Worm (Caenorhabditis elegans) whole organism, L2 larva: ENCODE results near the gene tbc-6.

Experiments
- C34F6.9 ChIP-seq: fragments of 150-350 bp; optimal IDR thresholded peaks from 2 replicates; lab custom pipeline; 2014; ENCODE audit warnings: missing biosample characterization, missing genetic modification characterization
- F13H6.1 ChIP-seq: sonication (generic microtip); optimal IDR thresholded peaks from 2 replicates; lab custom pipeline; 2016; ENCODE audit warnings: missing genetic modification characterization, missing compliant biosample characterization
- R02D3.7 ChIP-seq: fragments of 150-350 bp; optimal IDR thresholded peaks from 2 replicates; lab custom pipeline; 2014; ENCODE audit warnings: missing biosample characterization, missing genetic modification characterization
- Y55F3AM.14 ChIP-seq: fragments of 200-800 bp; sonication (Bioruptor generic); optimal IDR thresholded peaks from 2 replicates; lab custom pipeline; 2018; ENCODE audit warnings: mild to moderate bottlenecking, missing genetic modification characterization, missing compliant biosample characterization
- ZK546.5 ChIP-seq: sonication (generic microtip); optimal IDR thresholded peaks from 2 replicates; lab custom pipeline; 2017; ENCODE audit warnings: missing biosample characterization, missing genetic modification characterization
- alr-1 ChIP-seq: fragments of 150-350 bp; optimal IDR thresholded peaks from 2 replicates; lab custom pipeline; 2014; ENCODE audit warnings: missing biosample characterization, missing genetic modification characterization
- aly-2 ChIP-seq: fragments of 150-350 bp; optimal IDR thresholded peaks from 2 replicates; lab custom pipeline; 2014; ENCODE audit warnings: missing biosample characterization, missing genetic modification characterization
- ama-1 ChIP-seq: fragments of 150-350 bp; optimal IDR thresholded peaks from 2 replicates; lab custom pipeline; 2018; ENCODE audit warnings: inconsistent platforms
- blmp-1 ChIP-seq: sonication (generic microtip); optimal IDR thresholded peaks from 2 replicates; lab custom pipeline; 2017; ENCODE audit warnings: missing genetic modification characterization, mild to moderate bottlenecking, missing compliant biosample characterization, antibody characterized with exemption, moderate library complexity; ENCODE audit not compliant: insufficient read depth
- ceh-16 ChIP-seq: fragments of 150-350 bp; optimal IDR thresholded peaks from 2 replicates; lab custom pipeline; 2014; ENCODE audit warnings: missing biosample characterization, missing genetic modification characterization
- ceh-82 ChIP-seq: fragments of 150-350 bp; optimal IDR thresholded peaks from 2 replicates; lab custom pipeline; 2014; ENCODE audit warnings: missing biosample characterization, missing genetic modification characterization
- crh-2 ChIP-seq: sonication (generic microtip); optimal IDR thresholded peaks from 2 replicates; lab custom pipeline; 2017; ENCODE audit warnings: missing biosample characterization, missing genetic modification characterization
- dmd-4 ChIP-seq: sonication (generic microtip); optimal IDR thresholded peaks from 2 replicates; lab custom pipeline; 2017; ENCODE audit warnings: missing biosample characterization, missing genetic modification characterization
- egl-27 ChIP-seq: sonication (generic microtip); optimal IDR thresholded peaks from 3 replicates; lab custom pipeline; 2017; ENCODE audit warnings: missing biosample characterization, missing genetic modification reagents, missing genetic modification characterization
- elt-1 ChIP-seq: fragments of 150-350 bp; optimal IDR thresholded peaks from 2 replicates; lab custom pipeline; 2014; ENCODE audit warnings: missing biosample characterization, missing genetic modification characterization
- elt-3 ChIP-seq: sonication (generic microtip); optimal IDR thresholded peaks from 2 replicates; lab custom pipeline; 2017; ENCODE audit warnings: missing biosample characterization, missing genetic modification characterization
- fos-1 ChIP-seq: fragments of 150-350 bp; optimal IDR thresholded peaks from 2 replicates; lab custom pipeline; 2014; ENCODE audit warnings: missing biosample characterization, missing genetic modification characterization
- gmeb-1 ChIP-seq: fragments of 150-350 bp; optimal IDR thresholded peaks from 2 replicates; lab custom pipeline; 2014; ENCODE audit warnings: missing biosample characterization, missing genetic modification characterization
- lin-11 ChIP-seq: fragments of 150-350 bp; sonication (generic microtip); optimal IDR thresholded peaks from 2 replicates; lab custom pipeline; 2014; ENCODE audit warnings: missing biosample characterization, missing genetic modification characterization, inconsistent platforms, mixed read lengths
- lin-13 ChIP-seq: fragments of 150-350 bp; optimal IDR thresholded peaks from 2 replicates; lab custom pipeline; 2014; ENCODE audit warnings: missing biosample characterization, missing genetic modification reagents, missing genetic modification characterization
- lin-39 ChIP-seq: fragments of 150-350 bp; optimal IDR thresholded peaks from 2 replicates; lab custom pipeline; 2014; ENCODE audit warnings: missing biosample characterization, missing genetic modification reagents, missing genetic modification characterization
- lsy-2 ChIP-seq, 2 experiments: fragments of 150-350 bp in 1 of 2; sonication (generic microtip) in 1 of 2; optimal IDR thresholded peaks; 2 replicates each; lab custom pipeline; 2014 to 2017; ENCODE audit warnings: missing biosample characterization in 2 of 2, missing genetic modification characterization in 2 of 2
- mab-5 ChIP-seq: fragments of 150-350 bp; optimal IDR thresholded peaks from 2 replicates; lab custom pipeline; 2014; ENCODE audit warnings: missing biosample characterization, missing genetic modification characterization
- mbf-1 ChIP-seq: sonication (generic microtip); optimal IDR thresholded peaks from 2 replicates; lab custom pipeline; 2017; ENCODE audit warnings: missing biosample characterization, missing genetic modification characterization
- mdl-1 ChIP-seq, 2 experiments: fragments of 150-350 bp in 1 of 2; sonication (generic microtip) in 1 of 2; optimal IDR thresholded peaks; 2 replicates each; lab custom pipeline; 2017; ENCODE audit warnings: missing biosample characterization in 2 of 2, missing genetic modification characterization in 2 of 2
- nhr-10 ChIP-seq: sonication (generic microtip); optimal IDR thresholded peaks from 2 replicates; lab custom pipeline; 2017; ENCODE audit warnings: missing biosample characterization, missing genetic modification characterization
- nhr-11 ChIP-seq: fragments of 150-350 bp; optimal IDR thresholded peaks from 2 replicates; lab custom pipeline; 2014; ENCODE audit warnings: missing biosample characterization, missing genetic modification characterization
- nhr-12 ChIP-seq: fragments of 150-350 bp; optimal IDR thresholded peaks from 2 replicates; lab custom pipeline; 2014; ENCODE audit warnings: missing biosample characterization, missing genetic modification characterization
- nhr-129 ChIP-seq: fragments of 150-350 bp; optimal IDR thresholded peaks from 2 replicates; lab custom pipeline; 2014; ENCODE audit warnings: missing biosample characterization, missing genetic modification characterization
- nhr-21 ChIP-seq: fragments of 150-350 bp; optimal IDR thresholded peaks from 2 replicates; lab custom pipeline; 2014; ENCODE audit warnings: missing biosample characterization, missing genetic modification characterization
- nhr-23 ChIP-seq: fragments of 150-350 bp; optimal IDR thresholded peaks from 2 replicates; lab custom pipeline; 2014; ENCODE audit warnings: missing biosample characterization, missing genetic modification reagents, missing genetic modification characterization
- nhr-237 ChIP-seq: fragments of 150-350 bp; optimal IDR thresholded peaks from 2 replicates; lab custom pipeline; 2014; ENCODE audit warnings: missing biosample characterization, missing genetic modification characterization
- nhr-25 ChIP-seq: fragments of 150-350 bp; sonication (generic microtip); optimal IDR thresholded peaks from 3 replicates; lab custom pipeline; 2014; ENCODE audit warnings: missing biosample characterization, missing genetic modification characterization
- nhr-6 ChIP-seq: fragments of 150-350 bp; optimal IDR thresholded peaks from 2 replicates; lab custom pipeline; 2014; ENCODE audit warnings: missing biosample characterization, missing genetic modification characterization
- nhr-77 ChIP-seq: fragments of 150-350 bp; optimal IDR thresholded peaks from 2 replicates; lab custom pipeline; 2014; ENCODE audit warnings: missing biosample characterization, missing genetic modification characterization
- peb-1 ChIP-seq: fragments of 150-350 bp; optimal IDR thresholded peaks from 2 replicates; lab custom pipeline; 2014; ENCODE audit warnings: missing biosample characterization, missing genetic modification characterization
- sem-4 ChIP-seq: fragments of 150-350 bp; optimal IDR thresholded peaks from 2 replicates; lab custom pipeline; 2014; ENCODE audit warnings: missing biosample characterization, missing genetic modification reagents, missing genetic modification characterization
- skn-1 ChIP-seq: sonication (generic microtip); optimal IDR thresholded peaks from 2 replicates; lab custom pipeline; 2017; ENCODE audit warnings: missing biosample characterization, missing genetic modification characterization
- sma-3 ChIP-seq: sonication (generic microtip); optimal IDR thresholded peaks from 2 replicates; lab custom pipeline; 2016; ENCODE audit warnings: missing genetic modification reagents, missing genetic modification characterization, missing compliant biosample characterization
- sma-9 ChIP-seq, 2 experiments: fragments of 150-350 bp in 1 of 2; sonication (generic microtip) in 1 of 2; optimal IDR thresholded peaks; 2 replicates each; lab custom pipeline; 2014 to 2016; ENCODE audit warnings: missing genetic modification characterization in 2 of 2, mild to moderate bottlenecking in 1 of 2, missing biosample characterization in 1 of 2, missing compliant biosample characterization in 1 of 2, missing genetic modification reagents in 1 of 2, moderate library complexity in 1 of 2
- snpc-4 ChIP-seq: fragments of 150-350 bp; optimal IDR thresholded peaks from 2 replicates; lab custom pipeline; 2014; ENCODE audit warnings: missing biosample characterization, missing genetic modification characterization
- unc-39 ChIP-seq: fragments of 150-350 bp; optimal IDR thresholded peaks from 2 replicates; lab custom pipeline; 2014; ENCODE audit warnings: missing biosample characterization, missing genetic modification characterization
- unc-55 ChIP-seq: fragments of 150-350 bp; sonication (generic microtip); optimal IDR thresholded peaks from 3 replicates; lab custom pipeline; 2014; ENCODE audit warnings: missing biosample characterization, missing genetic modification reagents, missing genetic modification characterization
- unc-62 ChIP-seq: fragments of 150-350 bp; optimal IDR thresholded peaks from 2 replicates; lab custom pipeline; 2014; ENCODE audit warnings: missing biosample characterization, missing genetic modification reagents, missing genetic modification characterization
- zag-1 ChIP-seq: fragments of 150-350 bp; optimal IDR thresholded peaks from 2 replicates; lab custom pipeline; 2014; ENCODE audit warnings: missing biosample characterization, missing genetic modification characterization
- ztf-1 ChIP-seq: fragments of 200-800 bp; sonication (Bioruptor generic); conservative IDR thresholded peaks from 2 replicates; pipeline ENCODE4 v1.3.6; 2022; ENCODE audit warnings: missing genetic modification characterization, missing compliant biosample characterization
- ztf-11 ChIP-seq: sonication (generic microtip); optimal IDR thresholded peaks from 2 replicates; lab custom pipeline; 2017; ENCODE audit warnings: missing biosample characterization, missing genetic modification characterization
- ztf-4 ChIP-seq: fragments of 150-350 bp; optimal IDR thresholded peaks from 2 replicates; lab custom pipeline; 2014; ENCODE audit warnings: missing biosample characterization, missing genetic modification characterization

The tbc-6 gene

ce11 chrII:6891176-6891575 is 43.3 kb downstream of the tbc-6 start (continued):
- TF ChIP-seq ceh-82: no peak
- TF ChIP-seq lin-39 (tag; lab: Kevin White, UChicago): no peak
- peak; percentile 40 for TF ChIP-seq nhr-25 (tag; lab: Kevin White, UChicago)
- no peak for TF ChIP-seq unc-39 (tag; lab: Kevin White, UChicago)
- peak; percentile 60 to 92 for TF ChIP-seq mdl-1 (tag; optimal IDR thresholded peaks at IDR 0.05; lab: Kevin White, UChicago)
- no peak for TF ChIP-seq peb-1
- TF ChIP-seq crh-2 (tag; lab: Kevin White, UChicago): peak; percentile 32
- TF ChIP-seq aly-2 (tag; lab: Kevin White, UChicago): no peak
- no peak for TF ChIP-seq unc-62
- no peak for TF ChIP-seq ceh-16 (tag; lab: Kevin White, UChicago)
- TF ChIP-seq lin-13 (GFP tag; lab: Kevin White, UChicago): peak; percentile 32
- TF ChIP-seq elt-1 (tag; lab: Kevin White, UChicago): no peak
- TF ChIP-seq R02D3.7 (tag; lab: Kevin White, UChicago): no peak
- peak; percentile 74 for TF ChIP-seq sma-9 (GFP tag; optimal IDR thresholded peaks at IDR 0.05; lab: Kevin White, UChicago)
- TF ChIP-seq sma-9 (tag; optimal IDR thresholded peaks at IDR 0.05; lab: Kevin White, UChicago): no peak
- TF ChIP-seq fos-1 (tag; lab: Kevin White, UChicago): peak; percentile 65
- no peak for TF ChIP-seq nhr-237 (tag; lab: Kevin White, UChicago)
- no peak for TF ChIP-seq mab-5 (tag; lab: Kevin White, UChicago)
- TF ChIP-seq nhr-11 (tag; lab: Kevin White, UChicago): no peak
- peak; percentile 94 for TF ChIP-seq nhr-129 (tag; lab: Kevin White, UChicago)

- TF ChIP-seq ceh-16 (tag; lab: Kevin White, UChicago) (no peak), nhr-12 (no peak), F13H6.1 (tag; lab: Kevin White, UChicago) (peak; percentile 68), zag-1 (no peak), aly-2 (tag; lab: Kevin White, UChicago) (no peak), crh-2 (tag; lab: Kevin White, UChicago) (peak; percentile 60), sma-9 (GFP tag; optimal IDR thresholded peaks at IDR 0.05; lab: Kevin White, UChicago) (peak; percentile 87), sma-9 (tag; optimal IDR thresholded peaks at IDR 0.05; lab: Kevin White, UChicago) (no peak), nhr-237 (tag; lab: Kevin White, UChicago) (no peak), R02D3.7 (tag; lab: Kevin White, UChicago) (no peak), skn-1 (tag; lab: Kevin White, UChicago) (no peak), Y55F3AM.14 (GFP tag; lab: Kevin White, UChicago) (peak; percentile 6), snpc-4 (tag; lab: Kevin White, UChicago) (no peak), sma-3 (GFP tag; lab: Kevin White, UChicago) (peak; percentile 74), egl-27 (tag; lab: Kevin White, UChicago) (no peak), nhr-25 (tag; lab: Kevin White, UChicago) (peak; percentile 36), unc-62 (no peak), lsy-2 (tag; optimal IDR thresholded peaks at IDR 0.05; lab: Kevin White, UChicago) (peak in 1 of 2 experiments; percentile 47), elt-3 (tag; lab: Kevin White, UChicago) (no peak), elt-1 (tag; lab: Kevin White, UChicago) (no peak), nhr-23 (no peak), blmp-1 (tag; lab: Kevin White, UChicago) (peak; percentile 73), nhr-10 (tag; lab: Kevin White, UChicago) (no peak), nhr-6 (tag; lab: Kevin White, UChicago) (peak; percentile 47), ceh-82 (no peak), nhr-11 (tag; lab: Kevin White, UChicago) (no peak), ztf-1 (GFP tag; lab: Robert Waterston, UW) (no peak), nhr-129 (tag; lab: Kevin White, UChicago) (peak; percentile 89), ztf-11 (tag; lab: Kevin White, UChicago) (no peak), ztf-4 (tag; lab: Kevin White, UChicago) (no peak), ama-1 (lab: Kevin White, UChicago) (peak; percentile 59), mab-5 (tag; lab: Kevin White, UChicago) (no peak), ZK546.5 (tag; lab: Kevin White, UChicago) (no peak), lin-11 (tag; lab: Kevin White, UChicago) (no peak), peb-1 (no peak), alr-1 (no peak), unc-55 (GFP tag; lab: Kevin White, UChicago) (no peak), sem-4 (tag; lab: Kevin White, UChicago) (no peak), lin-39 (tag; lab: Kevin White, UChicago) (no peak), dmd-4 (tag; lab: Kevin White, UChicago) (no peak), C34F6.9 (tag; lab: Kevin White, UChicago) (peak; percentile 11), fos-1 (tag; lab: Kevin White, UChicago) (peak; percentile 64), lin-13 (GFP tag; lab: Kevin White, UChicago) (no peak), unc-39 (tag; lab: Kevin White, UChicago) (no peak), mbf-1 (no peak), gmeb-1 (tag; lab: Kevin White, UChicago) (peak; percentile 50), nhr-21 (tag; lab: Kevin White, UChicago) (peak; percentile 78), nhr-77 (tag; lab: Kevin White, UChicago) (no peak), mdl-1 (tag; optimal IDR thresholded peaks at IDR 0.05; lab: Kevin White, UChicago) (peak in 1 of 2 experiments; percentile 42)
Measured at ce11 chrII:6891838-6892237, 43.9 kb downstream of the tbc-6 start.
